Fruit fly (Drosophila melanogaster) whole organism: Measurements from ENCODE around the gene Unc50.

Source experiments
- CG8478 ChIP-seq: fragments of >200 bp; optimal IDR thresholded peaks from 2 replicates; lab custom pipeline; 2018; ENCODE audit warnings: inconsistent platforms
- Dll ChIP-seq: fragments of >200 bp; optimal IDR thresholded peaks from 2 replicates; lab custom pipeline; 2017
- EcR ChIP-seq, 2 experiments: fragments of >200 bp; optimal IDR thresholded peaks; 2 replicates each; lab custom pipeline; 2017; ENCODE audit warnings: missing biosample characterization in 2 of 2, missing genetic modification characterization in 2 of 2, missing genetic modification reagents in 2 of 2
- pan ChIP-seq: fragments of >200 bp; optimal IDR thresholded peaks from 2 replicates; lab custom pipeline; 2017
- psq ChIP-seq: fragments of >200 bp; optimal IDR thresholded peaks from 2 replicates; lab custom pipeline; 2017
- usp ChIP-seq: fragments of >200 bp; optimal IDR thresholded peaks from 2 replicates; lab custom pipeline; 2017; ENCODE audit warnings: missing biosample characterization, missing genetic modification characterization, mixed read lengths

The Unc50 gene

DNA sequence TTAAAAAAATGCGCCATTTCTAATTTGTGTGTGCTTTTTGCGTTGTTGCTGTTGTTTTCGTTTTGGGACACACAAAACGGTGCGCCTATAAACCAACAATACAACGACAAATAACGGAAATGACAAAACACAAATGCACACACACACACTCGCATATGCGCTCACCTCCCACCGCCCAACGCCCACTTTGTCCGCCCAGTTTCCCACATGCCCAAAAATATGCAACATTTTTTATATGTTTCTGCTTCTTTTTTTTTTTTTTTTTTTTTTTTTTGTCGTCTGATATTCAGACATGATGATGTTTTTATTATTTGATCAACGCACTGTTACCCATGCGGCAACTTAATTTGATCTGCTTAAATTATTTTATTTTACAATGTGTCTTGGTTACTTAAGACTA, 30.8 kb upstream of the Unc50 start:
- TF ChIP-seq EcR (GFP tag; optimal IDR thresholded peaks at IDR 0.05; lab: Kevin White, UChicago) (no peak), CG8478 (no peak), usp (no peak), pan (lab: Kevin White, UChicago) (no peak), psq (lab: Kevin White, UChicago) (no peak), Dll (no peak)

DNA sequence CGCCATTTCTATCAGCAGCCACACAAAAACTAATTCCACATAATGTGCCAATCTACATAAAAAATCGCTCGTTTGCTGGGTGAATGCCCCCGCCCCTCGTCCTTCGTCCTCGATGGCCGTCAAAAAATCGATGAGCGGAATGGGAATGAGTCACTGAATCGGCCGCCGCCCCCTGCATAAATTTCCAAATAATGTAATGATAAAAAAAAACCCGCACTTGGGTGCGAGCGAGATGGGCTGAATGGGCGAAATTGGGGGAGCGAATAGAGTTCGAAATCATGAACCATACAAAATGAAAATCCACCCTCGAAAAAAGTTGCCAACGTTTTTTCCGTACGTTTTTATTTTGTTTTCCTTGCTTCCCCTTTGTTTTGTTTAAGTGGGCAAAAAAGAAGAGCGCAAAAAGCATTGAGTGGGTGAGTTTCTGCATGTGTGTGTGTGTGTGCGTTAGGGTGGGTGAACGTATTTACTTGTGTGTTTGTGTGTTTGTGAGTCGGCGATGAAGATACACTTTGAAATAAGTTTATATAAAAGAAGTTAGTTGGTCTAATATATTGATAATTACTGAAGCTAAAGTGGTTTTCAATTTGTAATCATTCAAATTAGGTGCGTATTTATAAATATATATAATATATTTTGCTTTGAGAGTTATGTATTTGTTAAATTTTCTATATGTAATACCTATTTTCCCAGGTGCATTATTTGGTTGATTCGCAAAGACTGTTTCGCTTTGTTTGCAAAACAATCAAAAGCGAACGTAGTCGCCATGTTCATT, 29.1 kb upstream of the Unc50 start:
- TF ChIP-seq CG8478 (no peak), EcR (GFP tag; optimal IDR thresholded peaks at IDR 0.05; lab: Kevin White, UChicago) (no peak), pan (lab: Kevin White, UChicago) (no peak), usp (no peak), Dll (no peak), psq (lab: Kevin White, UChicago) (no peak)

DNA sequence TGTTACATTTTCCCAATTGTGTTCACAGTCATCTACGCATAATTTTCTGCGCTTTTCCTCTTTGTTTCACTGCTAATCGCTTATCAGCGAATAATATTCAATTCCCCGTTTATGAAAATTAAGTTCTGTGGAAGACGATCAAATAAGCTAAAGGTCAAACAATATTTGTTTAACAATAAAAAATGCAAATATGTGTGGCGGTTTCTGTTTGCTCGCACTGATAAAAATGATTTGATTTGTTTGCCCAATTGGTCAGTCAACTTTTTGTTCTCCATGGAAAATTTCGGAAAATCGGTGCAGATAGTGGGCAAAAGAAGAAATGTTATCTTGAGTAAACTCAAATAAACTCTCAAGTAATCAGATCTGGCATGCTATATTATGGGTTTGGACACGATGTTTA, 28.3 kb upstream of the Unc50 start:
- TF ChIP-seq CG8478: no peak
- TF ChIP-seq EcR (GFP tag; optimal IDR thresholded peaks at IDR 0.05; lab: Kevin White, UChicago): no peak
- TF ChIP-seq psq (lab: Kevin White, UChicago): no peak
- no peak for TF ChIP-seq pan (lab: Kevin White, UChicago)
- no peak for TF ChIP-seq Dll
- no peak for TF ChIP-seq usp

DNA sequence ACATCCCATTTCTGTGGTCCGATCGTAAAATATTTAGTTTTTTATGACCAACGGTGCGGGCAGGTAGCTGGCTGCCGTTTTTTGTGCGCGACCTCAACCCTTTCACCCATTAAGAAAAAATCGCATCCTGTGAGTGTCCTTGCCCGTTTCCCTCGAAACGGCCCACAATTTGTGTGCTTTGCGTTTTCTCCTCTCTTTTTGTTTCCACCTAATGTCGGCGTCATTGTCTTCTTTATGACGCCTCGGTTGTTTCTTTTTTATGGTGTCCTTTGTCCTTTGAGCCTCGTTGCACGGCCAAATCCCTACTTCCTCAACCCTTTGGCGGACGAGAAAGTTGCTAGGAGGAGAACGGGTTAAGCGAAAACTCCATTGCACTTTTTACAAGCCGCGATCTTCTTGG, 24.8 kb upstream of the Unc50 start:
- no peak for TF ChIP-seq CG8478
- TF ChIP-seq Dll: no peak
- no peak for TF ChIP-seq EcR (GFP tag; optimal IDR thresholded peaks at IDR 0.05; lab: Kevin White, UChicago)
- TF ChIP-seq pan (lab: Kevin White, UChicago): no peak
- no peak for TF ChIP-seq psq (lab: Kevin White, UChicago)
- no peak for TF ChIP-seq usp

DNA sequence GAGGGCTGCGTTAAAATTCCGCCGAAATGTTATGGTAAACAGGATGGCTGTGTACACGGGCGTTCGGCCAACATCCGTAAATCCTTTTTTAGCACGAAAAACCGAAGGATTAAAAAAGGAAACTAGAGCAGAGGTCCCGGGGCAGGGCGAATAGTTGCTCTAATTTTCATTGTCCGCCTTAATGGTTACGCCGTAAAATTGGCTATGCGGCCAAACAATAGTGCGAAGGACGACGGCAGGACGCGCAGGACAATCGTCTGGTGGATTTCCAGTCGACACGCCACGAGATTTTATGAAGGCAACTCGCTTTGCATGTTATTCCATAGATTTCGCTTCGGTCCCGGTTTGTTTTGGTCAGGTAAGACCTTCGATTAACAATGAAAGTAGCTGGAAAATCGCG, 24.2 kb upstream of the Unc50 start:
- no peak for TF ChIP-seq Dll
- TF ChIP-seq pan (lab: Kevin White, UChicago): no peak
- TF ChIP-seq usp: no peak
- TF ChIP-seq EcR (GFP tag; optimal IDR thresholded peaks at IDR 0.05; lab: Kevin White, UChicago): no peak

DNA sequence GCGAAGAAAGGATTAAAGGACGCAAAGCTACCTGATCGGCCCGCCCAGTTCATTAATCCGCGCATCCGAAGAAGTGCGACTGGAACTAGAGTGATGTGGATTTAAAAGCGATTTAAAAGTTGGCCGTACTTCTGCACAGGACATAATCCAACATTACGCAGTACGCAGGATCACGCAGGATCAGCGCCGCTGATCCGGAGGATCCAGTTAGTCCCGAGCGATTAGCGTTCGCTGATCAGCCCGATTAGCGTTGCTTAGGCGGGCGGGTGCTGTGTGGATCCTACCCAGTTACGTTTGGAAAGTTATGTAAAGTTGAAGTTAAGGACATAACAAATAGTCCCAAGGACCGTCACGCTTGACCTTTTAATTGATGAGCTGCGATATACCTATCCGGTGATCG, 22.8 kb upstream of the Unc50 start:
- TF ChIP-seq CG8478 (no peak), Dll (no peak), usp (no peak), pan (lab: Kevin White, UChicago) (no peak), psq (lab: Kevin White, UChicago) (no peak), EcR (GFP tag; optimal IDR thresholded peaks at IDR 0.05; lab: Kevin White, UChicago) (no peak)

DNA sequence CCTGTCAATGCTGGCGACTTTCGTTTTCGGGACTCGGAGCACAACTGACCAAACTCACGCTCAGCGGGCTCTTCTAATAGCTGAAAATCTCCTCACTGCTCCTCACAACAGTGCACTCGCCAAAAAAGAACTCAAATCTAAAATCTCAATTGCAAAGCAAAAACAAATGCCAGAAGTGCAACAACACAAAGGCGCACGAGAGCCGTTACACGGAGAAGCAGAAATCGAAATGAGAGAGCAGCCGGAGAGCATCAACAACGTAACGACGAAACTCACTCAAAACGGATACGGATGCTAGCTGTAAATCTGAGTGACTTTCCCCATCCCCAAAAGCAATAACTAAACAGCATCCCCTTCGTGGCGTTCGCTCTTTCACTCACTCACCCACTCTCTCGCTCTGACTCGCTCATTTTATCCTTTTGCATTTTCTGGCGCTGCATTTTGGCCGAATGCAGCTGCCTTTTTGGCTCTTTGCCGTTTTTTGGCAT, 21.4 kb upstream of the Unc50 start, which contains the start of gene hb:
TSS of gene hb (minus strand) at position 51 of the 488 bp plus-strand sequence.
- no peak for TF ChIP-seq pan (lab: Kevin White, UChicago)

DNA sequence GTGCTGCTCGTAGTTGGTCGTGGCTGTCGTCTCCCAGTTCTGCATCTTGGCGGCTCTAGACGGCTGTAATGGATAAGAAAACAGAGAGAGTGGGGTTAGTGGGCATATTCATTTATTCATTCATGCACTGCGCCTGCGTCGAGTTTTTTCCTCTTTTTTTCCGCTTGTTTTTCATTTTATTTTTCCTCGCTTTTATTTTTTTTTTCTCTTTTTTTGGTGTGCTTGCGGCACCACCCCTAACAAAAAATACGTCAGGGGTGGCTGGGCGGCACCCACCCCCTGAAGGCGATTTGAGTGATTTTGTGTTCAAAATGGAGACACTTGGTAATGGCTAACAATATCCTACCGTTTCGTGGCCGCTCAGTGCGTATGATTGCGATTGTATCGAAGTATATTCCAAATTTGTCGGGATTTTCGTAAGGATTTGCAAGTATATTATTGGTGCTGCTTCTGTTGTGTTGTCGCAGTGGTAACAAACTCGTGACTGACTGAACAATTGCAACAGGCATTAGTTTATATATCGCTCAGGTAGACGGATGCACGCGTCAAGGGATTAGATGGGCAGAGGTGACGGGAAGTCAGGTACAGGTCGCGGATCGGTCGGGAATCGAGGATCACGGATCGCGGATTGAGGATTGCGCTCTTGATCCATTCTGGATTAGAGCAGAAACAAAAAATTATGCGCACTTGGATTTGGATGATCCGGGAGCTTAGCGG, 17.9 kb upstream of the Unc50 start:
- TF ChIP-seq EcR (GFP tag; optimal IDR thresholded peaks at IDR 0.05; lab: Kevin White, UChicago): no peak
- TF ChIP-seq pan (lab: Kevin White, UChicago): no peak
- TF ChIP-seq psq (lab: Kevin White, UChicago): no peak
- TF ChIP-seq CG8478: no peak
- TF ChIP-seq Dll: no peak
- no peak for TF ChIP-seq usp

DNA sequence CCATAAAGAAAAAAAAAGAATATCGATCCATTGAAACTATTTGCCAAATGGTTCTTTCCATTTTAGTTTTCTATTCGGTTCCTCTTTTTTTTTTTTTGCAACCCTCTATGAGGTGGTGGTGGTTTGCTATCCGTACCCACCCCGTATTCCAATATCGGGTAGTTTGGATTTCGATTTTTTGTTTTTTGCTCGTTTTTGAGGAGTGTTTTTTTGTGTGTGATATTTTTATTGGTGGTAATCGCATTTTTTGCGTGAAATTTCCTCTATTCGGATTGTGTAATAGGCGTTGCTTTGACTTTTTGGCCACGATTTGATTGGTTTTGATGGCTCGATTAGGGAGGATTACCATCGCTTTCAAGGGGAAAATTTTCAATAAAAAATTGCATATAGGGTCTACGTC, 10.0 kb upstream of the Unc50 start:
- TF ChIP-seq pan (lab: Kevin White, UChicago): no peak
- no peak for TF ChIP-seq Dll
- no peak for TF ChIP-seq usp
- no peak for TF ChIP-seq psq (lab: Kevin White, UChicago)
- no peak for TF ChIP-seq CG8478
- no peak for TF ChIP-seq EcR (GFP tag; optimal IDR thresholded peaks at IDR 0.05; lab: Kevin White, UChicago)

DNA sequence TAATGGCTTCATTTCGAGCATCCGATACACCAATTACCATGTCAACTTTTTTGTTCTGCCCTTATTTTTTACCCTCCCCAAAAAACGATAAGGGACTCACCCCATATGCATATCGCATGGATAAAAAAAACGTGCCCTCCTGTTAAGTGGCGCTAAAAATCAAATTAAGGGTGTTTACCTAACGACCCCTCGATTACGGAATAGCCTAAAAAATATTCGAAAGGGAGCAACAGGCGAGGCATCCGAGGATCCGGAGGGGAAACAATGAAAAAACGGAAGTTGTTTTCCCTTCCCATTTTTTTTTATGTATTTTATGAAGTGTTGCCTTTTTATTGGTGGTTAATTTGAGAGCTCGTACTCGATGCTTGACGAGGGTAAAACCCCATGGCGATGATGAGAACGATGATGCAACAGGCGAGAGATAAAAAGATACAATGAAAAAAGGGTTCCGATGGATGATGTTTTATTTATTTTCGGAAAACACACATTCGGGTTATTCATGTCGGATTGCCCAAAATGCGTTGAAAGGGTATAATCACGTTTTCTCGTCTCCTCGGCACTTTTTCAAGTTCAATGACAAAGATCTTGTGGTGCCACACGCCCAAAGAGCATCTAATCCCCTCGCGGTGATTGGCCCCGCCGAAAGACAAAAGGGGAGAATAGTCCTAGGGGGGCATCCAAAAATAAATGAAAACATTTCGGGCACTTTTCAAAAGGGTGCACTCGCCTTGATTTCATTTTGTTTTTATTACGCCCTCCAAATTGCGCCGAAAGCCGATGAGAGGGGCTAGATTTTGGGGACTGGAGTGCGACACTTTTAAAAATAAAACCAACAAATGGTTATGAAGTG, 8.1 kb upstream of the Unc50 start, which contains the start of gene CG44227:
TSS of gene CG44227 (minus strand) at position 849 of the 850 bp plus-strand sequence.
- no peak for TF ChIP-seq psq (lab: Kevin White, UChicago)
- TF ChIP-seq usp: no peak
- TF ChIP-seq pan (lab: Kevin White, UChicago): no peak

DNA sequence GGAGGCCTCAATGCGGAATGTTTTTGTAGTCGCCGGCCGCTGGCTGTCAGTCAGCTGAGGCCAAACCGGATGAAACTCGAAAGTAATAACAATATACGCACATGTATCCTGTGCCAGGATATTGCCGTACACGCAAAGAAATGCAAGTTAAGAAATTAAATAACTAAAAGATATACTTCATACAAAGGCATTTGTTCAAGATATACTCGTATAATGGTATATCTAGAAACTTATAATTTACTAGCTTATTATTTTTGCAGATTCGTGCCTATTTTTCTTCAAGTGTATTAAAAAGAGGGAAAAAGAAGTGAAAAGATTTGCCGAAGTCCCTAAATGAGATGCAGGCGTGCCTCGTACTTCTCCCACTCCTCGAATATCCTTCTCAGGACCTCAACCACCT, 6.9 kb upstream of the Unc50 start:
- TF ChIP-seq EcR (GFP tag; optimal IDR thresholded peaks at IDR 0.05; lab: Kevin White, UChicago): no peak
- TF ChIP-seq CG8478: no peak
- no peak for TF ChIP-seq psq (lab: Kevin White, UChicago)
- no peak for TF ChIP-seq Dll
- TF ChIP-seq pan (lab: Kevin White, UChicago): no peak
- TF ChIP-seq usp: no peak

DNA sequence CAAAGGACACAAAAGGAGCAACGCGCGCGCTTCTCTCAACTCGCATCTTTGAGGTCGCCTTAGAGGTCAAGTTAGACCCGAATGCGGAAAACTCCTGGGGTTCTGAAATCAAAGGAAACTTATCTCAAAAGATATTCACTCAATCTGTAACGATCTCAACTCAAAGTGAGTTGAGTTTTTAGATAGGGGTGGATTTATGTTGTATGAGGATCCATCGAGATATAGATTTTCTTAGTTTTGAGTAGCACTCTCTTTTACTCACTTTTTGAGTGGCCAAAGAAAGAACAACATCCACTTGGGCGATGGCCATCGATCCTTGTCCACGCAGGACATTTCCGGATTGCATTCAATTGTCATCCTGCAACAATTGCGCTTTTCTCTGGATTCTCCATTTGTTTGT, 4.2 kb upstream of the Unc50 start:
- TF ChIP-seq pan (lab: Kevin White, UChicago): no peak
- no peak for TF ChIP-seq EcR (GFP tag; optimal IDR thresholded peaks at IDR 0.05; lab: Kevin White, UChicago)
- no peak for TF ChIP-seq CG8478
- TF ChIP-seq psq (lab: Kevin White, UChicago): no peak
- TF ChIP-seq Dll: no peak
